Worm (Caenorhabditis elegans) whole organism, midembryonic: ENCODE data around the gene F21D5.5.

Experiments
- T22C8.4 ChIP-seq: fragments of 200-800 bp; sonication (Bioruptor generic); IDR thresholded peaks from 2 replicates; pipeline ENCODE4 v1.3.6; 2022; ENCODE audit warnings: missing genetic modification characterization, missing compliant biosample characterization
- cog-1 ChIP-seq: sonication (generic microtip); optimal IDR thresholded peaks from 2 replicates; lab custom pipeline; 2016; ENCODE audit warnings: missing genetic modification characterization, missing compliant biosample characterization
- flt-1 ChIP-seq: fragments of 200-800 bp; sonication (Bioruptor generic); IDR thresholded peaks from 2 replicates; pipeline ENCODE4 v1.3.6; 2022; ENCODE audit warnings: missing genetic modification characterization, missing compliant biosample characterization
- klf-2 ChIP-seq: fragments of 200-800 bp; sonication (Bioruptor generic); conservative IDR thresholded peaks from 2 replicates; pipeline ENCODE4 v1.3.6; 2022; ENCODE audit warnings: missing genetic modification reagents, missing genetic modification characterization, missing compliant biosample characterization
- med-1 ChIP-seq: sonication (generic microtip); optimal IDR thresholded peaks from 2 replicates; lab custom pipeline; 2017; ENCODE audit warnings: missing genetic modification characterization, mild to moderate bottlenecking, missing compliant biosample characterization, antibody characterized with exemption, missing genetic modification reagents; ENCODE audit not compliant: insufficient read depth
- ref-1 ChIP-seq: fragments of 200-800 bp; sonication (Bioruptor generic); conservative IDR thresholded peaks from 2 replicates; pipeline ENCODE4 v1.3.6; 2022; ENCODE audit warnings: missing genetic modification reagents, missing genetic modification characterization, missing compliant biosample characterization
- tab-1 ChIP-seq: fragments of 200-800 bp; sonication (Bioruptor generic); IDR thresholded peaks from 2 replicates; pipeline ENCODE4 v1.3.6; 2022; ENCODE audit warnings: missing genetic modification characterization, missing compliant biosample characterization
- ztf-23 ChIP-seq: fragments of 200-800 bp; sonication (Bioruptor generic); IDR thresholded peaks from 2 replicates; pipeline ENCODE4 v1.3.6; 2022; ENCODE audit warnings: missing genetic modification reagents, missing genetic modification characterization, missing compliant biosample characterization
- ztf-29 ChIP-seq: fragments of 200-800 bp; sonication (Bioruptor generic); IDR thresholded peaks from 2 replicates; pipeline ENCODE4 v1.3.6; 2022; ENCODE audit warnings: missing genetic modification reagents, missing genetic modification characterization, missing compliant biosample characterization

DNA sequence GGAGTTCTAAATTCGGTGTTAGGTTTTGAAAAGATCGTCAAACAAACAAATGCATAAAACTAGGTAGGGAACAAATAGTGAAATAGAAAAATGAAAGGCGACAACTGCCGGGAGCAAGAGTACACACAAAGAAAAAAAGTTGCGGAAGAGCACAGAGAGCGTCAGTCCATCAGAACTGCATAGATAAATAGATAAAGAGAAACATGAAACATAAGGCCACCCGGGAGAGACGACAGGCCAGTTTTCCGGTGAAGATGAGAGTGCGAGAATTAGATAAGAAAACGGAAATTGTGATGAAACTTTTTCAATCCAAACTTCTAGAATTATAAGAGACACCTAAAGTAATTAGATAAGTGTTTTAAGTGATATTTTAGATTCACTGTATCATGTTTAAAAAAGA lies 18.5 kb upstream of the F21D5.5 start:
- no peak for TF ChIP-seq ztf-23 (GFP tag; lab: Robert Waterston, UW)
- TF ChIP-seq klf-2 = no peak
- no peak for TF ChIP-seq ztf-29
- TF ChIP-seq T22C8.4 (GFP tag; lab: Robert Waterston, UW) = no peak
- no peak for TF ChIP-seq med-1
- TF ChIP-seq cog-1 (tag; lab: Kevin White, UChicago) = no peak
- TF ChIP-seq flt-1 (GFP tag; lab: Robert Waterston, UW) = no peak
- no peak for TF ChIP-seq tab-1
- no peak for TF ChIP-seq ref-1 (GFP tag; lab: Robert Waterston, UW)
